Worm (Caenorhabditis elegans): ENCODE data around the gene acs-4.

- TF ChIP-seq ama-1 (optimal IDR thresholded peaks at IDR 0.05): no peak
- no peak for TF ChIP-seq ceh-9 (tag; optimal IDR thresholded peaks at IDR 0.05)
- TF ChIP-seq mec-3 (tag; optimal IDR thresholded peaks at IDR 0.05; ENCODE audit: borderline replicate concordance): no peak
- TF ChIP-seq ets-4 (tag; optimal IDR thresholded peaks at IDR 0.05): no peak
- TF ChIP-seq ahr-1 (tag; optimal IDR thresholded peaks at IDR 0.05): no peak
- no peak for TF ChIP-seq ceh-30 (tag; optimal IDR thresholded peaks at IDR 0.05)
- no peak for TF ChIP-seq T23F11.4 (GFP tag; optimal IDR thresholded peaks at IDR 0.05)
- TF ChIP-seq sox-4 (tag; optimal IDR thresholded peaks at IDR 0.05): no peak
- no peak for TF ChIP-seq nfya-1 (tag; optimal IDR thresholded peaks at IDR 0.05)
- TF ChIP-seq ceh-22 (tag; optimal IDR thresholded peaks at IDR 0.05): no peak
These were observed 43.3 kb upstream of the acs-4 start, which contains the start of gene B0280.2 for ce11 chrIII:7124364-7124763.
